Worm (Caenorhabditis elegans) whole organism, L4 larva: ENCODE data around the gene fbxa-44.

Experiments used
- F10B5.3 ChIP-seq: sonication (generic microtip); optimal IDR thresholded peaks from 2 replicates; lab custom pipeline; 2016; ENCODE audit warnings: mild to moderate bottlenecking, missing genetic modification characterization, missing compliant biosample characterization
- Y75B8A.6 ChIP-seq: fragments of 200-800 bp; sonication (Bioruptor generic); IDR thresholded peaks from 2 replicates; pipeline ENCODE4 v1.3.6; 2022; ENCODE audit warnings: missing genetic modification reagents, missing genetic modification characterization, missing compliant biosample characterization
- ZK337.2 ChIP-seq: fragments of 200-800 bp; sonication (Bioruptor generic); IDR thresholded peaks from 2 replicates; pipeline ENCODE4 v1.3.6; 2022; ENCODE audit warnings: missing genetic modification reagents, missing genetic modification characterization, missing compliant biosample characterization
- aha-1 ChIP-seq: fragments of 150-350 bp; peaks from one replicate; lab custom pipeline; 2014; ENCODE audit warnings: missing biosample characterization, missing genetic modification characterization
- arid-1 ChIP-seq: fragments of 200-800 bp; sonication (Bioruptor generic); conservative IDR thresholded peaks from 2 replicates; pipeline ENCODE4 v1.3.6; 2022; ENCODE audit warnings: missing genetic modification reagents, missing genetic modification characterization, missing compliant biosample characterization
- ceh-28 ChIP-seq: fragments of 150-350 bp; optimal IDR thresholded peaks from 2 replicates; lab custom pipeline; 2014; ENCODE audit warnings: missing biosample characterization, missing genetic modification reagents, missing genetic modification characterization
- ceh-44 ChIP-seq: fragments of 200-800 bp; sonication (Bioruptor generic); IDR thresholded peaks from 2 replicates; pipeline ENCODE4 v1.3.6; 2022; ENCODE audit warnings: missing genetic modification reagents, missing genetic modification characterization, missing compliant biosample characterization
- ceh-62 ChIP-seq: sonication (generic microtip); optimal IDR thresholded peaks from 2 replicates; lab custom pipeline; 2017; ENCODE audit warnings: missing biosample characterization, missing genetic modification characterization
- ceh-82 ChIP-seq: sonication (generic microtip); optimal IDR thresholded peaks from 2 replicates; lab custom pipeline; 2017; ENCODE audit warnings: missing biosample characterization, missing genetic modification characterization
- cey-2 ChIP-seq: sonication (generic microtip); optimal IDR thresholded peaks from 3 replicates; lab custom pipeline; 2017; ENCODE audit warnings: missing genetic modification characterization, mild to moderate bottlenecking, missing compliant biosample characterization, antibody characterized with exemption, borderline replicate concordance; ENCODE audit not compliant: insufficient read depth
- ctbp-1 ChIP-seq: fragments of 200-800 bp; sonication (Bioruptor generic); IDR thresholded peaks from 2 replicates; pipeline ENCODE4 v1.3.6; 2022; ENCODE audit warnings: missing genetic modification reagents, missing genetic modification characterization, missing compliant biosample characterization
- dmd-6 ChIP-seq: fragments of 200-800 bp; sonication (Bioruptor generic); IDR thresholded peaks from 2 replicates; pipeline ENCODE4 v1.3.6; 2022; ENCODE audit warnings: missing genetic modification reagents, missing genetic modification characterization, missing compliant biosample characterization
- hlh-11 ChIP-seq: fragments of 200-800 bp; sonication (Bioruptor generic); optimal IDR thresholded peaks from 2 replicates; lab custom pipeline; 2018; ENCODE audit warnings: mild to moderate bottlenecking, missing genetic modification characterization, missing compliant biosample characterization
- lin-38 ChIP-seq: fragments of 200-800 bp; sonication (Bioruptor generic); IDR thresholded peaks from 2 replicates; pipeline ENCODE4 v1.3.6; 2022; ENCODE audit warnings: missing genetic modification reagents, missing genetic modification characterization, missing compliant biosample characterization
- mdl-1 ChIP-seq, 2 experiments: fragments of 150-350 bp in 1 of 2; sonication (generic microtip) in 1 of 2; optimal IDR thresholded peaks; 2 replicates each; lab custom pipeline; 2014 to 2017; ENCODE audit warnings: missing biosample characterization in 2 of 2, missing genetic modification characterization in 2 of 2
- mep-1 ChIP-seq: fragments of 150-350 bp; sonication (generic microtip); optimal IDR thresholded peaks from 3 replicates; lab custom pipeline; 2014; ENCODE audit warnings: missing biosample characterization, missing genetic modification characterization
- mxl-2 ChIP-seq: fragments of 200-800 bp; sonication (Bioruptor generic); conservative IDR thresholded peaks from 2 replicates; pipeline ENCODE4 v1.3.6; 2022; ENCODE audit warnings: missing genetic modification reagents, missing genetic modification characterization, missing compliant biosample characterization
- mxl-3 ChIP-seq: fragments of 200-800 bp; sonication (Bioruptor generic); optimal IDR thresholded peaks from 2 replicates; lab custom pipeline; 2018; ENCODE audit warnings: mild to moderate bottlenecking, missing genetic modification characterization, missing compliant biosample characterization
- nhr-10 ChIP-seq: fragments of 150-350 bp; optimal IDR thresholded peaks from 2 replicates; lab custom pipeline; 2014; ENCODE audit warnings: missing biosample characterization, missing genetic modification characterization
- nhr-102 ChIP-seq: sonication (generic microtip); optimal IDR thresholded peaks from 2 replicates; lab custom pipeline; 2016; ENCODE audit warnings: mild to moderate bottlenecking, missing genetic modification characterization, moderate library complexity, missing compliant biosample characterization
- nhr-237 ChIP-seq: sonication (generic microtip); optimal IDR thresholded peaks from 2 replicates; lab custom pipeline; 2017; ENCODE audit warnings: missing biosample characterization, missing genetic modification characterization
- nhr-25 ChIP-seq: sonication (generic microtip); optimal IDR thresholded peaks from 2 replicates; lab custom pipeline; 2017; ENCODE audit warnings: missing genetic modification characterization, mild to moderate bottlenecking, missing compliant biosample characterization, antibody characterized with exemption, moderate library complexity, borderline replicate concordance; ENCODE audit not compliant: insufficient read depth
- nhr-41 ChIP-seq: fragments of 200-800 bp; sonication (Bioruptor generic); IDR thresholded peaks from 2 replicates; pipeline ENCODE4 v1.3.6; 2022; ENCODE audit warnings: missing genetic modification reagents, missing genetic modification characterization, missing compliant biosample characterization
- nhr-48 ChIP-seq: sonication (generic microtip); optimal IDR thresholded peaks from 2 replicates; lab custom pipeline; 2016; ENCODE audit warnings: mild to moderate bottlenecking, missing genetic modification characterization, missing compliant biosample characterization
- nhr-76 ChIP-seq: fragments of 150-350 bp; optimal IDR thresholded peaks from 2 replicates; lab custom pipeline; 2014; ENCODE audit warnings: missing biosample characterization, missing genetic modification characterization
- pha-4 ChIP-seq, 2 experiments: fragments of 150-350 bp in 1 of 2; fragments of 200-800 bp in 1 of 2; sonication (Bioruptor generic) in 1 of 2; IDR thresholded peaks in 1 of 2; optimal IDR thresholded peaks in 1 of 2; 2 replicates each; pipeline versions ENCODE4 v1.3.6 to Lab custom; 2014 to 2022; ENCODE audit warnings: missing genetic modification characterization in 2 of 2, missing genetic modification reagents in 2 of 2, missing biosample characterization in 1 of 2, missing compliant biosample characterization in 1 of 2
- php-3 ChIP-seq: fragments of 200-800 bp; sonication (Bioruptor generic); IDR thresholded peaks from 2 replicates; pipeline ENCODE4 v1.3.6; 2022; ENCODE audit warnings: missing genetic modification reagents, missing genetic modification characterization, missing compliant biosample characterization
- pqm-1 ChIP-seq: sonication (generic microtip); optimal IDR thresholded peaks from 2 replicates; lab custom pipeline; 2017; ENCODE audit warnings: missing biosample characterization, missing genetic modification characterization
- unc-62 ChIP-seq, 3 experiments: fragments of 150-350 bp in 1 of 3; sonication (generic microtip); optimal IDR thresholded peaks in 2 of 3; peaks in 1 of 3; 1 replicate in 1 of 3; 2 replicates in 2 of 3; lab custom pipeline; 2014 to 2017; ENCODE audit warnings: missing biosample characterization in 3 of 3, missing genetic modification characterization in 3 of 3, missing genetic modification reagents in 3 of 3, missing genotype in 1 of 3
- vab-7 ChIP-seq: fragments of 200-800 bp; sonication (Bioruptor generic); IDR thresholded peaks from 2 replicates; pipeline ENCODE4 v1.3.6; 2022; ENCODE audit warnings: missing genetic modification reagents, missing genetic modification characterization, missing compliant biosample characterization
- zfp-3 ChIP-seq: fragments of 200-800 bp; sonication (Bioruptor generic); conservative IDR thresholded peaks from 2 replicates; pipeline ENCODE4 v1.3.6; 2022; ENCODE audit warnings: missing genetic modification reagents, missing genetic modification characterization, missing compliant biosample characterization
- zip-11 ChIP-seq: fragments of 200-800 bp; sonication (Bioruptor generic); IDR thresholded peaks from 2 replicates; pipeline ENCODE4 v1.3.6; 2022; ENCODE audit warnings: missing genetic modification characterization, missing compliant biosample characterization
- ztf-11 ChIP-seq: fragments of 150-350 bp; optimal IDR thresholded peaks from 2 replicates; lab custom pipeline; 2014; ENCODE audit warnings: missing biosample characterization, missing genetic modification characterization

The fbxa-44 gene

DNA sequence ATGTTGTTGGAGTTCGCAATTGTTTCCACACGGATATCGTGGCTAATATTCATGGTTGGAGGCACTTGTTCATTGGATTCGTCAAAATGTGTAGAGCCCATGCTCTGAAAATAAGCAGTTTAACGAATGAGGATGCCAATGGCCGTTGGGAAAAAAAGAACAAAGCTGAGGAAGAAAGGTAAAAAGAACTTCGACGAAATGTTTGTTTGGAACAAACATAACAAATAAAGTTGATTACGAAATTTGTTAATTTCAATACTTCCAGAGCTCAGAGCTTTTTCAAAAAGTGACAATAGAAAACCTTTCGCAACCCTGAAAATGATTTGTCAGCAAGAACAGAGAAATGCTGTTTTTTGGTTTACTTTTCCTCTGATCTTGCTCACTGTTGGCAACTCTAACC lies 9.0 kb upstream of the fbxa-44 start, which contains the start of gene F09C6.3:
Gene F09C6.3, minus strand, starts transcription at position 101 of the 400 bp plus-strand sequence.
- no peak for TF ChIP-seq ceh-62 (tag; lab: Kevin White, UChicago)
- no peak for TF ChIP-seq ceh-82 (tag; lab: Kevin White, UChicago)
- TF ChIP-seq mxl-2, result no peak
- no peak for TF ChIP-seq php-3
- TF ChIP-seq nhr-237 (tag; lab: Kevin White, UChicago), result no peak
- TF ChIP-seq cey-2 (tag; lab: Kevin White, UChicago), result no peak
- TF ChIP-seq nhr-41, result no peak
- TF ChIP-seq ztf-11 (tag; lab: Kevin White, UChicago), result no peak
- TF ChIP-seq nhr-76 (tag; lab: Kevin White, UChicago), result no peak
- TF ChIP-seq Y75B8A.6 (GFP tag; lab: Robert Waterston, UW), result no peak
- no peak for TF ChIP-seq nhr-25
- TF ChIP-seq lin-38 (GFP tag; lab: Robert Waterston, UW), result no peak
- no peak for TF ChIP-seq pqm-1 (tag; lab: Kevin White, UChicago)
- TF ChIP-seq, all 104 proteins: peak for 0

DNA sequence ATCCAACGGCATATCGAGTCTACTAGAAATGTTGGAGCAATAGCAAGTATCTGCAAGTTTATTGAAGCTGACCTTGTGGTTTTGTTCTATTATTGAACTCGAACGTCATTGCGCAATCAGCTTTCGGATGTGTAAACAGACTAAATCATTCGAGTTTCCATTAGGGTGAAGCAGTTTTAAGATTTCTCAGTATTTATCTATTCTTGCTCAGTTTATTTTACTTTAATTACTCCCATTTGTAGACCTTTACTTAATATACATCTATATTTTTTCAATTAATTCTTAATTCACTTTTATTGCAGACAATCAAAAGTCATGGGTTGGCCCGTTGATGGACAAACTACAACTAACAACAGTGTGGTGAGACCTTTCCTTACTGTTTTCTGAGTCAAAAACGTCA lies 8.4 kb upstream of the fbxa-44 start, which contains the start of gene F09C6.14:
Gene F09C6.14, plus strand, starts transcription at position 301 of the 400 bp plus-strand sequence.
- TF ChIP-seq aha-1 (tag; lab: Kevin White, UChicago) (no peak), nhr-102 (tag; lab: Kevin White, UChicago) (no peak), vab-7 (GFP tag; lab: Robert Waterston, UW) (no peak), nhr-10 (tag; lab: Kevin White, UChicago) (no peak), ctbp-1 (GFP tag; lab: Robert Waterston, UW) (no peak), dmd-6 (GFP tag; lab: Robert Waterston, UW) (no peak), ZK337.2 (GFP tag; lab: Robert Waterston, UW) (no peak), mdl-1 (tag; optimal IDR thresholded peaks at IDR 0.05; lab: Kevin White, UChicago) (no peak), lin-38 (GFP tag; lab: Robert Waterston, UW) (no peak), ceh-44 (GFP tag; lab: Robert Waterston, UW) (no peak), nhr-48 (tag; lab: Kevin White, UChicago) (no peak), pqm-1 (tag; lab: Kevin White, UChicago) (no peak), zfp-3 (GFP tag; lab: Robert Waterston, UW) (no peak), ceh-28 (tag; lab: Kevin White, UChicago) (no peak), mxl-3 (GFP tag; lab: Kevin White, UChicago) (no peak), zip-11 (GFP tag; lab: Robert Waterston, UW) (no peak), F10B5.3 (tag; lab: Kevin White, UChicago) (no peak)

DNA sequence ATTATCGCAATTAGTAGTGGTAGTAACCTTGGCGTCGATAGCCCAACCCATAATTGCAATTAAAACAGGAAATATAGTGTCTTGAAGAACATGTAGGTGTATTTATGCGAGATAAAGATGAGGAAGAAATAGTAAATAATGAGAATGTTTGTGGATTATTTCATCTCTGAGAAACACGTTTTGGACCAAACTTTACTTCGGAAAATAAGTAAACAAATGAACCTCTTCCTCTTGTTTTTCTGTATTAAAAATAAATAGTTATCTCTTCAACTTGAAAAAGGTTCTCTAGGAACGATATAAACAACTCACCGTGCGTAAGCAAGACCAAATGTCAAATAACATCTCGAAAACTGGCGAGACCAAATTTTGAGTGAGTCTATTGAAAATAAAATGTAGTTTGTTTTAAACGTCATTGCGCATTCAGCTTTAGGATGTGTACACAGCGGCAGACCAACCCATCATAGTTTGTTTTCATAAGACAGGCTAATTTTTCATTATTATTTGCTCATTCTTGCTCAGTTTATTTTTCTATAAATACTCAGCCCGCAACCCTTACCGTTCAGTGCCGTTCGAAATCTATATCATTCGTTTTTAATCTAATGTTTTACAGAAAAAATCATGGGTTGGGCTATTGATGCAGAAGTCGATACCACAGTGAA lies 6.7 kb upstream of the fbxa-44 start, which contains the start of the genes F09C6.11 and F09C6.12:
Gene F09C6.11, minus strand, starts transcription at position 51 of the 659 bp plus-strand sequence.
Gene F09C6.12, plus strand, starts transcription at position 609 of the 659 bp plus-strand sequence.
- TF ChIP-seq mep-1 (tag; lab: Kevin White, UChicago) (no peak), pha-4 (GFP tag; IDR thresholded peaks at IDR 0.05; lab: Robert Waterston, UW) (no peak), pha-4 (tag; optimal IDR thresholded peaks at IDR 0.05; lab: Kevin White, UChicago) (peak; percentile 27)

DNA sequence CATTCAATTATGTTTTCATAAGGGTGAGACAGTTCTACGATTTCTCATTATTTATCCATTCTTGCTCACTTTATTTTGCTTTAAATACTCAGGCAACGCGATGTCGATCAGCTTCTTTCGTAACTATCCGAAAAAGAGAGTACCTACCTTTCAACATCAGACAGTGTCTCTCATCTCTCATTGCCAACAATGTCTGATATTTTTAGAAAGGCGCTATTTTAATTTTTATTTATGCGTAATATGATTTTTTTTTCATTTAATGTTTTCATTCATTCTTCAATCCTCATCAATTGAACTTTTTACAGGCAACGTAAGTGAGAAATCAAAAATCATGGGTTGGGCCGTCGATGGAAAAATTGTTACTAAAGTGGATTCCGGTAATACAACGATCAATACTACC lies 4.3 kb upstream of the fbxa-44 start, which contains the start of gene F09C6.13:
Gene F09C6.13, plus strand, starts transcription at position 301 of the 400 bp plus-strand sequence.
- peak in 1 of 2 experiments; percentile 6 for TF ChIP-seq unc-62 (GFP tag; optimal IDR thresholded peaks at IDR 0.05 in 1 of 2; lab: Kevin White, UChicago)
- no peak for TF ChIP-seq unc-62 (tag; optimal IDR thresholded peaks at IDR 0.05; lab: Kevin White, UChicago)
- no peak for TF ChIP-seq arid-1 (GFP tag; lab: Robert Waterston, UW)
- no peak for TF ChIP-seq hlh-11 (tag; lab: Kevin White, UChicago)
- no peak for TF ChIP-seq ztf-11 (tag; lab: Kevin White, UChicago)
- TF ChIP-seq, all 104 proteins: peak for 1
